Fruit fly (Drosophila melanogaster) whole organism, embryonic: ENCODE measurements around the gene Trax.

ENCODE experiments used
- Awh ChIP-seq: fragments of 200-800 bp; sonication (Bioruptor generic); IDR thresholded peaks from 2 replicates; pipeline ENCODE4, ENCODE4 v1.3.6; 2022; ENCODE audit warnings: missing biosample characterization, missing genetic modification characterization
- Bgb ChIP-seq: fragments of 200-800 bp; sonication (Bioruptor generic); IDR thresholded peaks from 2 replicates; pipeline ENCODE4 v1.3.6; 2022; ENCODE audit warnings: missing biosample characterization, missing genetic modification characterization; ENCODE audit not compliant: partially characterized antibody
- CG10267 ChIP-seq: fragments of 200-800 bp; sonication (Bioruptor generic); optimal IDR thresholded peaks from 2 replicates; lab custom pipeline; 2018; ENCODE audit warnings: missing biosample characterization, mild to moderate bottlenecking, missing genetic modification characterization, moderate library complexity
- CG10274 ChIP-seq: fragments of 200-800 bp; sonication (Bioruptor generic); optimal IDR thresholded peaks from 3 replicates; lab custom pipeline; 2017; ENCODE audit warnings: missing biosample characterization, mild to moderate bottlenecking, missing genetic modification characterization
- CG11085 ChIP-seq: fragments of 200-800 bp; sonication (Bioruptor generic); IDR thresholded peaks from 2 replicates; pipeline ENCODE4 v1.3.6; 2022; ENCODE audit warnings: missing biosample characterization, missing genetic modification characterization
- CG15269 ChIP-seq: fragments of 200-800 bp; sonication (Bioruptor generic); optimal IDR thresholded peaks from 2 replicates; lab custom pipeline; 2018; ENCODE audit warnings: missing biosample characterization, mild to moderate bottlenecking, missing genetic modification characterization, moderate library complexity
- CG15601 ChIP-seq: fragments of 200-800 bp; sonication (Bioruptor generic); optimal IDR thresholded peaks from 3 replicates; lab custom pipeline; 2019; ENCODE audit warnings: missing biosample characterization, mild to moderate bottlenecking, missing genetic modification characterization, moderate library complexity
- CG16815 ChIP-seq: fragments of 200-800 bp; sonication (Bioruptor generic); optimal IDR thresholded peaks from 3 replicates; lab custom pipeline; 2017; ENCODE audit warnings: missing biosample characterization, mild to moderate bottlenecking, missing genetic modification characterization
- CG18476 ChIP-seq: fragments of 200-800 bp; sonication (Bioruptor generic); optimal IDR thresholded peaks from 2 replicates; lab custom pipeline; 2016; ENCODE audit warnings: missing biosample characterization, mild to moderate bottlenecking, missing genetic modification characterization
- CG2875 ChIP-seq: fragments of 200-800 bp; sonication (Bioruptor generic); optimal IDR thresholded peaks from 2 replicates; lab custom pipeline; 2017; ENCODE audit warnings: missing biosample characterization, mild to moderate bottlenecking, missing genetic modification characterization, missing genetic modification reagents
- CG31388 ChIP-seq: fragments of 200-800 bp; sonication (Bioruptor generic); optimal IDR thresholded peaks from 2 replicates; lab custom pipeline; 2016; ENCODE audit warnings: missing biosample characterization, missing genetic modification characterization
- CG32772 ChIP-seq: fragments of 200-800 bp; sonication (Bioruptor generic); IDR thresholded peaks from 2 replicates; pipeline ENCODE4 v1.3.6; 2022; ENCODE audit warnings: missing biosample characterization, missing genetic modification characterization
- CG3838 ChIP-seq: fragments of 200-800 bp; sonication (Bioruptor generic); optimal IDR thresholded peaks from 3 replicates; lab custom pipeline; 2016; ENCODE audit warnings: missing biosample characterization, missing genetic modification characterization
- CG3995 ChIP-seq: fragments of 200-800 bp; sonication (Bioruptor generic); optimal IDR thresholded peaks from 3 replicates; lab custom pipeline; 2016; ENCODE audit warnings: missing biosample characterization, missing genetic modification characterization
- CG4424 ChIP-seq: fragments of 200-800 bp; sonication (Bioruptor generic); optimal IDR thresholded peaks from 3 replicates; lab custom pipeline; 2016; ENCODE audit warnings: missing biosample characterization, missing genetic modification characterization
- CG4820 ChIP-seq: fragments of 200-800 bp; sonication (Bioruptor generic); optimal IDR thresholded peaks from 3 replicates; lab custom pipeline; 2016; ENCODE audit warnings: missing biosample characterization, missing genetic modification characterization
- CG6683 ChIP-seq: fragments of 200-800 bp; sonication (Bioruptor generic); optimal IDR thresholded peaks from 2 replicates; lab custom pipeline; 2017; ENCODE audit warnings: missing biosample characterization, mild to moderate bottlenecking, missing genetic modification characterization, missing genetic modification reagents
- CG7357 ChIP-seq: fragments of 200-800 bp; sonication (Bioruptor generic); IDR thresholded peaks from 3 replicates; pipeline ENCODE4 v1.3.6; 2022; ENCODE audit warnings: missing biosample characterization, missing genetic modification characterization
- CG8290 ChIP-seq, 3 experiments: fragments of 200-800 bp; sonication (Bioruptor generic); optimal IDR thresholded peaks; 2 replicates each; lab custom pipeline; 2016 to 2019; ENCODE audit warnings: missing biosample characterization in 3 of 3, missing genetic modification characterization in 3 of 3, mild to moderate bottlenecking in 2 of 3, moderate library complexity in 1 of 3
- Chrac-16 ChIP-seq: fragments of 200-800 bp; sonication (Bioruptor generic); optimal IDR thresholded peaks from 3 replicates; lab custom pipeline; 2016; ENCODE audit warnings: missing biosample characterization, missing genetic modification characterization
- Dfd ChIP-seq, 2 experiments: fragments of >200 bp; optimal IDR thresholded peaks; 2 replicates each; lab custom pipeline; 2017; ENCODE audit warnings: missing biosample characterization in 2 of 2, missing genetic modification characterization in 2 of 2
- Fer1 ChIP-seq: fragments of 200-800 bp; sonication (Bioruptor generic); optimal IDR thresholded peaks from 2 replicates; lab custom pipeline; 2017; ENCODE audit warnings: missing biosample characterization, mild to moderate bottlenecking, missing genetic modification characterization
- Gug ChIP-seq: fragments of 200-800 bp; sonication (Bioruptor generic); IDR thresholded peaks from 4 replicates; pipeline ENCODE4 v1.3.6; 2022; ENCODE audit warnings: missing biosample characterization, missing genetic modification characterization
- HLH54F ChIP-seq: fragments of 200-800 bp; sonication (Bioruptor generic); optimal IDR thresholded peaks from 3 replicates; lab custom pipeline; 2016; ENCODE audit warnings: missing biosample characterization, missing genetic modification characterization
- HmgD ChIP-seq: fragments of 200-800 bp; sonication (Bioruptor generic); optimal IDR thresholded peaks from 3 replicates; lab custom pipeline; 2016; ENCODE audit warnings: missing biosample characterization, missing genetic modification characterization
- Hmr ChIP-seq: fragments of 200-800 bp; sonication (Bioruptor generic); optimal IDR thresholded peaks from 3 replicates; lab custom pipeline; 2017; ENCODE audit warnings: mild to moderate bottlenecking, missing biosample characterization, missing genetic modification reagents, missing genetic modification characterization
- Med ChIP-seq: fragments of 200-800 bp; sonication (Bioruptor generic); peaks from one replicate; lab custom pipeline; 2016; ENCODE audit warnings: missing biosample characterization, missing genetic modification characterization, mild to moderate bottlenecking, inconsistent platforms, moderate library complexity
- NC2α ChIP-seq: fragments of 200-800 bp; sonication (Bioruptor generic); optimal IDR thresholded peaks from 2 replicates; lab custom pipeline; 2016; ENCODE audit warnings: missing biosample characterization, missing genetic modification characterization
- Oaz ChIP-seq: fragments of 200-800 bp; sonication (Bioruptor generic); IDR thresholded peaks from 2 replicates; pipeline ENCODE4 v1.3.6; 2022; ENCODE audit warnings: missing biosample characterization, missing genetic modification characterization
- PHDP ChIP-seq: fragments of 200-800 bp; sonication (Bioruptor generic); optimal IDR thresholded peaks from 3 replicates; lab custom pipeline; 2018; ENCODE audit warnings: missing biosample characterization, mild to moderate bottlenecking, missing genetic modification characterization, moderate library complexity
- al ChIP-seq: fragments of 200-800 bp; sonication (Bioruptor generic); IDR thresholded peaks from 2 replicates; pipeline ENCODE4 v1.3.6; 2022; ENCODE audit warnings: missing biosample characterization, missing genetic modification characterization
- aop ChIP-seq: fragments of 200-800 bp; sonication (Bioruptor generic); IDR thresholded peaks from 2 replicates; pipeline ENCODE4 v1.3.6; 2022; ENCODE audit warnings: missing biosample characterization, missing genetic modification characterization
- ato ChIP-seq: fragments of 200-800 bp; sonication (Bioruptor generic); IDR thresholded peaks from 2 replicates; pipeline ENCODE4 v1.3.6; 2022; ENCODE audit warnings: missing biosample characterization, missing genetic modification characterization; ENCODE audit not compliant: partially characterized antibody
- cato ChIP-seq: fragments of 200-800 bp; sonication (Bioruptor generic); optimal IDR thresholded peaks from 2 replicates; lab custom pipeline; 2016; ENCODE audit warnings: missing biosample characterization, missing genetic modification characterization, borderline replicate concordance
- ems ChIP-seq: fragments of 200-800 bp; sonication (Bioruptor generic); optimal IDR thresholded peaks from 3 replicates; lab custom pipeline; 2016; ENCODE audit warnings: missing biosample characterization, missing genetic modification characterization
- ewg ChIP-seq: fragments of 200-800 bp; sonication (Bioruptor generic); optimal IDR thresholded peaks from 3 replicates; lab custom pipeline; 2017; ENCODE audit warnings: mild to moderate bottlenecking, missing biosample characterization, missing genetic modification reagents, missing genetic modification characterization
- exex ChIP-seq: fragments of 200-800 bp; sonication (Bioruptor generic); optimal IDR thresholded peaks from 4 replicates; lab custom pipeline; 2018; ENCODE audit warnings: missing biosample characterization, mild to moderate bottlenecking, missing genetic modification characterization, moderate library complexity
- gem ChIP-seq: fragments of 200-800 bp; sonication (Bioruptor generic); optimal IDR thresholded peaks from 2 replicates; lab custom pipeline; 2019; ENCODE audit warnings: missing biosample characterization, mild to moderate bottlenecking, missing genetic modification characterization, moderate library complexity
- grau ChIP-seq: fragments of 200-800 bp; optimal IDR thresholded peaks from 3 replicates; lab custom pipeline; 2019; ENCODE audit warnings: missing biosample characterization, mild to moderate bottlenecking, missing genetic modification characterization, moderate library complexity
- gt ChIP-seq: fragments of 200-800 bp; sonication (Bioruptor generic); IDR thresholded peaks from 2 replicates; pipeline ENCODE4 v1.3.6; 2022; ENCODE audit warnings: missing biosample characterization, missing genetic modification characterization
- insv ChIP-seq, 2 experiments: fragments of 200-800 bp; sonication (Bioruptor generic); optimal IDR thresholded peaks; 3 replicates each; lab custom pipeline; 2016 to 2018; ENCODE audit warnings: missing biosample characterization in 2 of 2, missing genetic modification characterization in 2 of 2
- jumu ChIP-seq: fragments of 200-800 bp; sonication (Bioruptor generic); optimal IDR thresholded peaks from 3 replicates; lab custom pipeline; 2016; ENCODE audit warnings: missing biosample characterization, missing genetic modification characterization
- ken ChIP-seq: fragments of 200-800 bp; sonication (Bioruptor generic); IDR thresholded peaks from 3 replicates; pipeline ENCODE4 v1.3.6; 2022; ENCODE audit warnings: missing biosample characterization, missing genetic modification characterization
- lola ChIP-seq, 3 experiments: fragments of >200 bp in 2 of 3; fragments of 200-800 bp in 1 of 3; sonication (Bioruptor generic) in 1 of 3; optimal IDR thresholded peaks; 2 replicates each; lab custom pipeline; 2017 to 2019; ENCODE audit warnings: missing biosample characterization in 3 of 3, missing genetic modification characterization in 3 of 3, mild to moderate bottlenecking in 1 of 3, moderate library complexity in 1 of 3
- pnt ChIP-seq: fragments of 200-800 bp; sonication (Bioruptor generic); optimal IDR thresholded peaks from 3 replicates; lab custom pipeline; 2016; ENCODE audit warnings: missing biosample characterization, missing genetic modification characterization
- row ChIP-seq: fragments of 200-800 bp; sonication (Bioruptor generic); IDR thresholded peaks from 3 replicates; pipeline ENCODE4 v1.3.6; 2022; ENCODE audit warnings: missing biosample characterization, missing genetic modification characterization
- seq ChIP-seq: fragments of 200-800 bp; sonication (Bioruptor generic); IDR thresholded peaks from 2 replicates; pipeline ENCODE4 v1.3.6; 2022; ENCODE audit warnings: missing biosample characterization, missing genetic modification characterization
- zen2 ChIP-seq: fragments of 200-800 bp; sonication (Bioruptor generic); IDR thresholded peaks from 3 replicates; pipeline ENCODE4 v1.3.6; 2022; ENCODE audit warnings: missing biosample characterization, missing genetic modification characterization; ENCODE audit not compliant: partially characterized antibody

Gene Trax

dm6 chr3R:15356645-15357431 lies 4.7 kb upstream of the Trax start, which contains the start of the genes Atg4b and Hibch (continued):
- TF ChIP-seq gem = peak; percentile 92
- TF ChIP-seq pnt = peak; percentile 41
- peak; percentile 83 for TF ChIP-seq CG4424 (GFP tag; lab: Kevin White, UChicago)
- TF ChIP-seq Gug (GFP tag; lab: Robert Waterston, UW) = peak; percentile 81
- peak; percentile 68 for TF ChIP-seq seq (GFP tag; lab: Robert Waterston, UW)
- TF ChIP-seq Med (GFP tag; lab: Kevin White, UChicago) = peak; percentile 70
- peak; percentile 81 for TF ChIP-seq CG10267 (tag; lab: Kevin White, UChicago)
- TF ChIP-seq ken (GFP tag; lab: Robert Waterston, UW) = peak; percentile 78; the same call in 2 of the 3 replicates
- peak; percentile 64 for TF ChIP-seq CG18476 (GFP tag; lab: Kevin White, UChicago)
- peak; percentile 44 for TF ChIP-seq CG10274
- peak; percentile 58 for TF ChIP-seq cato (GFP tag; lab: Kevin White, UChicago)
- peak; percentile 34 for TF ChIP-seq jumu (GFP tag; lab: Kevin White, UChicago)
- TF ChIP-seq Chrac-16 (GFP tag; lab: Kevin White, UChicago) = peak; percentile 79
- peak; percentile 78 for TF ChIP-seq al
- TF ChIP-seq HLH54F (GFP tag; lab: Kevin White, UChicago) = peak; percentile 40
- no peak for TF ChIP-seq NC2α (GFP tag; lab: Kevin White, UChicago)
- no peak for TF ChIP-seq Hmr (GFP tag; lab: Kevin White, UChicago)
- no peak for TF ChIP-seq HmgD
- no peak for TF ChIP-seq Bgb (GFP tag; lab: Robert Waterston, UW)
- no peak for TF ChIP-seq CG3838 (GFP tag; lab: Kevin White, UChicago)
- TF ChIP-seq Fer1 = peak; percentile 90
- TF ChIP-seq CG4820 = peak; percentile 76
- TF ChIP-seq ato (GFP tag; lab: Robert Waterston, UW) = peak; percentile 58; the same call in 1 of the 2 replicates
- TF ChIP-seq exex = peak; percentile 87
- TF ChIP-seq CG6683 (GFP tag; lab: Kevin White, UChicago) = peak; percentile 68
- TF ChIP-seq ems (GFP tag; lab: Kevin White, UChicago) = peak; percentile 31
- TF ChIP-seq PHDP (tag; lab: Kevin White, UChicago) = peak; percentile 82
- TF ChIP-seq CG31388 (GFP tag; lab: Kevin White, UChicago) = peak; percentile 54
- no peak for TF ChIP-seq CG8290 (GFP tag; optimal IDR thresholded peaks at IDR 0.05; lab: Kevin White, UChicago)
- TF ChIP-seq CG8290 (tag; optimal IDR thresholded peaks at IDR 0.05; lab: Kevin White, UChicago) = peak; percentile 48 to 54
- 0 out of 2 replicates have a peak, but pooled peaks have one; percentile 47 for TF ChIP-seq Awh (GFP tag; lab: Robert Waterston, UW)
- peak; percentile 62 for TF ChIP-seq CG32772 (GFP tag; lab: Robert Waterston, UW)
- peak; percentile 57 for TF ChIP-seq CG3995
- peak; percentile 59; the same call in 1 of the 2 replicates for TF ChIP-seq gt (GFP tag; lab: Robert Waterston, UW)
- peak; percentile 97 for TF ChIP-seq aop (GFP tag; lab: Robert Waterston, UW)
- peak; percentile 79 for TF ChIP-seq CG15601 (tag; lab: Kevin White, UChicago)
- peak; percentile 78 for TF ChIP-seq CG16815 (GFP tag; lab: Kevin White, UChicago)
- TF ChIP-seq CG7357 = peak; percentile 68
- TF ChIP-seq row (GFP tag; lab: Robert Waterston, UW) = peak; percentile 97
- TF ChIP-seq insv (GFP tag; optimal IDR thresholded peaks at IDR 0.05; lab: Kevin White, UChicago) = peak in 1 of 2 experiments; percentile 70
- peak; percentile 85 for TF ChIP-seq CG15269 (tag; lab: Kevin White, UChicago)
- peak in 1 of 3 experiments; percentile 86 for TF ChIP-seq lola (GFP tag; optimal IDR thresholded peaks at IDR 0.05; lab: Kevin White, UChicago)
- peak; percentile 82 for TF ChIP-seq CG11085 (GFP tag; lab: Robert Waterston, UW)
- no peak for TF ChIP-seq Dfd (GFP tag; optimal IDR thresholded peaks at IDR 0.05; lab: Kevin White, UChicago)
- TF ChIP-seq grau (tag; lab: Kevin White, UChicago) = peak; percentile 89
- no peak for TF ChIP-seq CG2875 (GFP tag; lab: Kevin White, UChicago)
- peak; percentile 48; the same call in 1 of the 2 replicates for TF ChIP-seq Oaz
- TF ChIP-seq ewg (GFP tag; lab: Kevin White, UChicago) = peak; percentile 98
- TF ChIP-seq zen2 = no peak
